Fruit fly (Drosophila melanogaster): ENCODE results near the gene Hipk.

DNA sequence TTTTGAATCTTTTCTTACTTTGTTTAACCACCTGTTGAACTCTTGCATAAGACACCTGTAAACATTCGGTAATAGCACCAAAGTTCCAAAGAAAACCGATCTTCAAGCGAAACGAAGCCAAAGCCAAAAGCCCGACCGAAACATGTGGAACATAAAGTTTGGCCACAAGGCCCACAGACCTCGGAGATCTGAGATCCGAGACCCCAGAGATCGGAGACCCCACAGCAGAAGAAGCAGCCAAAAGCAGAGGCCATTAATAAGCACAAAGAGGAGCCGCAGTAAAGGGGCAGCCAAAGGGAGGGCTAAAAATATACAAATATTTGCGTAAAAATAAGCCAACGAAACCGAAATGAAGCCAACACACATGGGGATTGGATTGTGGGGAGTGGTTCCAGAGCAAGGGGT is 32.0 kb upstream of the Hipk start:
- TF ChIP-seq CTCF (optimal IDR thresholded peaks at IDR 0.05): no peak
- TF ChIP-seq CG8478 (optimal IDR thresholded peaks at IDR 0.05): no peak
